Fruit fly (Drosophila melanogaster) whole organism, embryonic: ENCODE data around the gene unc-4.

Source experiments
- Asciz ChIP-seq: fragments of 200-800 bp; sonication (Bioruptor generic); optimal IDR thresholded peaks from 2 replicates; lab custom pipeline; 2017; ENCODE audit warnings: missing biosample characterization, mild to moderate bottlenecking, missing genetic modification characterization, missing genetic modification reagents
- Atf-2 ChIP-seq: fragments of 200-800 bp; sonication (Bioruptor generic); optimal IDR thresholded peaks from 2 replicates; lab custom pipeline; 2016; ENCODE audit warnings: missing biosample characterization, missing genetic modification characterization
- Blimp-1 ChIP-seq: fragments of 200-800 bp; sonication (Bioruptor generic); optimal IDR thresholded peaks from 3 replicates; lab custom pipeline; 2018; ENCODE audit warnings: missing biosample characterization, missing genetic modification characterization, mild to moderate bottlenecking, moderate library complexity, missing genetic modification reagents
- CG11093 ChIP-seq: fragments of 200-800 bp; sonication (Bioruptor generic); IDR thresholded peaks from 3 replicates; pipeline ENCODE4 v1.3.6; 2022; ENCODE audit warnings: missing biosample characterization, missing genetic modification characterization
- CG11247 ChIP-seq: fragments of 200-800 bp; sonication (Bioruptor generic); IDR thresholded peaks from 2 replicates; pipeline ENCODE4 v1.3.6; 2022; ENCODE audit warnings: missing biosample characterization, missing genetic modification characterization
- CG11398 ChIP-seq: fragments of 200-800 bp; sonication (Bioruptor generic); optimal IDR thresholded peaks from 2 replicates; lab custom pipeline; 2016; ENCODE audit warnings: missing biosample characterization, missing genetic modification characterization
- CG11695 ChIP-seq: fragments of 200-800 bp; sonication (Bioruptor generic); IDR thresholded peaks from 3 replicates; pipeline ENCODE4 v1.3.6; 2022; ENCODE audit warnings: missing biosample characterization, missing genetic modification characterization
- CG11696 ChIP-seq: fragments of 200-800 bp; sonication (Bioruptor generic); IDR thresholded peaks from 2 replicates; pipeline ENCODE4 v1.3.6; 2022; ENCODE audit warnings: missing biosample characterization, missing genetic modification characterization
- CG12104 ChIP-seq: fragments of 200-800 bp; sonication (Bioruptor generic); optimal IDR thresholded peaks from 3 replicates; lab custom pipeline; 2016; ENCODE audit warnings: missing biosample characterization, missing genetic modification characterization
- CG12769 ChIP-seq: fragments of 200-800 bp; sonication (Bioruptor generic); optimal IDR thresholded peaks from 2 replicates; lab custom pipeline; 2019; ENCODE audit warnings: missing biosample characterization, mild to moderate bottlenecking, missing genetic modification characterization, moderate library complexity
- CG14860 ChIP-seq: fragments of 200-800 bp; sonication (Bioruptor generic); IDR thresholded peaks from 3 replicates; pipeline ENCODE4 v1.3.6; 2022; ENCODE audit warnings: missing biosample characterization, missing genetic modification characterization; ENCODE audit not compliant: partially characterized antibody
- CG15696 ChIP-seq: fragments of 200-800 bp; sonication (Bioruptor generic); optimal IDR thresholded peaks from 2 replicates; lab custom pipeline; 2019; ENCODE audit warnings: missing biosample characterization, mild to moderate bottlenecking, missing genetic modification characterization, moderate library complexity
- CG1602 ChIP-seq: fragments of 200-800 bp; sonication (Bioruptor generic); optimal IDR thresholded peaks from 3 replicates; lab custom pipeline; 2016; ENCODE audit warnings: missing biosample characterization, missing genetic modification characterization
- CG18262 ChIP-seq: fragments of 200-800 bp; optimal IDR thresholded peaks from 3 replicates; lab custom pipeline; 2019; ENCODE audit warnings: missing biosample characterization, mild to moderate bottlenecking, missing genetic modification characterization, moderate library complexity
- CG18619 ChIP-seq: fragments of 200-800 bp; sonication (Bioruptor generic); optimal IDR thresholded peaks from 3 replicates; lab custom pipeline; 2017; ENCODE audit warnings: missing biosample characterization, mild to moderate bottlenecking, missing genetic modification characterization
- CG2875 ChIP-seq: fragments of 200-800 bp; sonication (Bioruptor generic); optimal IDR thresholded peaks from 2 replicates; lab custom pipeline; 2017; ENCODE audit warnings: missing biosample characterization, mild to moderate bottlenecking, missing genetic modification characterization, missing genetic modification reagents
- CG31441 ChIP-seq: fragments of 200-800 bp; sonication (Bioruptor generic); IDR thresholded peaks from 2 replicates; pipeline ENCODE4 v1.3.6; 2022; ENCODE audit warnings: missing biosample characterization, missing genetic modification characterization
- CG3726 ChIP-seq: fragments of 200-800 bp; sonication (Bioruptor generic); IDR thresholded peaks from 3 replicates; pipeline ENCODE4, ENCODE4 v1.3.6; 2022; ENCODE audit warnings: missing biosample characterization, missing genetic modification characterization
- CG3838 ChIP-seq: fragments of 200-800 bp; sonication (Bioruptor generic); optimal IDR thresholded peaks from 3 replicates; lab custom pipeline; 2016; ENCODE audit warnings: missing biosample characterization, missing genetic modification characterization
- CG42726 ChIP-seq: fragments of 200-800 bp; sonication (Bioruptor generic); IDR thresholded peaks from 2 replicates; pipeline ENCODE4 v1.3.6; 2022; ENCODE audit warnings: missing biosample characterization, missing genetic modification characterization; ENCODE audit not compliant: partially characterized antibody
- CG4617 ChIP-seq: fragments of 200-800 bp; sonication (Bioruptor generic); optimal IDR thresholded peaks from 3 replicates; lab custom pipeline; 2016; ENCODE audit warnings: missing biosample characterization, missing genetic modification characterization, borderline replicate concordance
- CG6813 ChIP-seq: fragments of 200-800 bp; sonication (Bioruptor generic); optimal IDR thresholded peaks from 2 replicates; lab custom pipeline; 2017; ENCODE audit warnings: missing biosample characterization, missing genetic modification characterization, mild to moderate bottlenecking, moderate library complexity, missing genetic modification reagents
- CG7372 ChIP-seq: fragments of 200-800 bp; sonication (Bioruptor generic); IDR thresholded peaks from 2 replicates; pipeline ENCODE4 v1.3.6; 2022; ENCODE audit warnings: missing biosample characterization, missing genetic modification characterization
- CG8089 ChIP-seq: fragments of 200-800 bp; sonication (Bioruptor generic); optimal IDR thresholded peaks from 3 replicates; lab custom pipeline; 2016; ENCODE audit warnings: missing biosample characterization, missing genetic modification characterization
- CG8944 ChIP-seq: fragments of 200-800 bp; sonication (Bioruptor generic); optimal IDR thresholded peaks from 3 replicates; lab custom pipeline; 2016; ENCODE audit warnings: missing biosample characterization, missing genetic modification characterization
- Drgx ChIP-seq: fragments of 200-800 bp; sonication (Bioruptor generic); IDR thresholded peaks from 2 replicates; pipeline ENCODE4 v1.3.6; 2022; ENCODE audit warnings: missing biosample characterization, missing genetic modification characterization
- HmgZ ChIP-seq: fragments of 200-800 bp; sonication (Bioruptor generic); optimal IDR thresholded peaks from 2 replicates; lab custom pipeline; 2018; ENCODE audit warnings: missing biosample characterization, mild to moderate bottlenecking, missing genetic modification characterization
- Lhr ChIP-seq: fragments of 200-800 bp; sonication (Bioruptor generic); optimal IDR thresholded peaks from 3 replicates; lab custom pipeline; 2017; ENCODE audit warnings: mild to moderate bottlenecking, missing biosample characterization, missing genetic modification reagents, missing genetic modification characterization
- NFAT ChIP-seq: fragments of 200-800 bp; sonication (Bioruptor generic); IDR thresholded peaks from 2 replicates; pipeline ENCODE4 v1.3.6; 2022; ENCODE audit warnings: missing biosample characterization, missing genetic modification characterization
- PHDP ChIP-seq: fragments of 200-800 bp; sonication (Bioruptor generic); optimal IDR thresholded peaks from 3 replicates; lab custom pipeline; 2018; ENCODE audit warnings: missing biosample characterization, mild to moderate bottlenecking, missing genetic modification characterization, moderate library complexity
- Six4 ChIP-seq: fragments of 200-800 bp; sonication (Bioruptor generic); optimal IDR thresholded peaks from 2 replicates; lab custom pipeline; 2016; ENCODE audit warnings: missing biosample characterization, missing genetic modification characterization
- TFAM ChIP-seq: fragments of 200-800 bp; sonication (Bioruptor generic); optimal IDR thresholded peaks from 2 replicates; lab custom pipeline; 2017; ENCODE audit warnings: missing biosample characterization, missing genetic modification characterization, inconsistent platforms
- YL-1 ChIP-seq: fragments of 200-800 bp; sonication (Bioruptor generic); optimal IDR thresholded peaks from 3 replicates; lab custom pipeline; 2017; ENCODE audit warnings: missing biosample characterization, mild to moderate bottlenecking, missing genetic modification characterization
- ara ChIP-seq: fragments of 200-800 bp; sonication (Bioruptor generic); IDR thresholded peaks from 2 replicates; pipeline ENCODE4 v1.3.6; 2022; ENCODE audit warnings: missing biosample characterization, missing genetic modification characterization
- ash1 ChIP-seq: fragments of 200-800 bp; sonication (Bioruptor generic); optimal IDR thresholded peaks from 2 replicates; lab custom pipeline; 2018; ENCODE audit warnings: missing biosample characterization, mild to moderate bottlenecking, missing genetic modification characterization
- dati ChIP-seq: fragments of 200-800 bp; sonication (Bioruptor generic); IDR thresholded peaks from 2 replicates; pipeline ENCODE4 v1.3.6; 2022; ENCODE audit warnings: missing biosample characterization, missing genetic modification characterization
- dmrt99B ChIP-seq: fragments of 200-800 bp; sonication (Bioruptor generic); optimal IDR thresholded peaks from 2 replicates; lab custom pipeline; 2018; ENCODE audit warnings: missing biosample characterization, mild to moderate bottlenecking, missing genetic modification characterization, moderate library complexity
- ken ChIP-seq: fragments of 200-800 bp; sonication (Bioruptor generic); IDR thresholded peaks from 3 replicates; pipeline ENCODE4 v1.3.6; 2022; ENCODE audit warnings: missing biosample characterization, missing genetic modification characterization
- knrl ChIP-seq: fragments of 200-800 bp; sonication (Bioruptor generic); IDR thresholded peaks from 3 replicates; pipeline ENCODE4 v1.3.6; 2022; ENCODE audit warnings: missing biosample characterization, missing genetic modification characterization; ENCODE audit not compliant: partially characterized antibody
- lilli ChIP-seq: fragments of 200-800 bp; sonication (Bioruptor generic); optimal IDR thresholded peaks from 3 replicates; lab custom pipeline; 2016; ENCODE audit warnings: missing biosample characterization, missing genetic modification characterization
- pb ChIP-seq: fragments of 200-800 bp; sonication (Bioruptor generic); optimal IDR thresholded peaks from 3 replicates; lab custom pipeline; 2016; ENCODE audit warnings: missing biosample characterization, missing genetic modification characterization
- peb ChIP-seq: fragments of 200-800 bp; sonication (Bioruptor generic); IDR thresholded peaks from 2 replicates; pipeline ENCODE4 v1.3.6; 2022; ENCODE audit warnings: missing biosample characterization, missing genetic modification characterization
- rib ChIP-seq: fragments of 200-800 bp; sonication (Bioruptor generic); IDR thresholded peaks from 2 replicates; pipeline ENCODE4 v1.3.6; 2022; ENCODE audit warnings: missing biosample characterization, missing genetic modification characterization
- slbo ChIP-seq: fragments of 200-800 bp; sonication (Bioruptor generic); IDR thresholded peaks from 2 replicates; pipeline ENCODE4 v1.3.6; 2022; ENCODE audit warnings: missing biosample characterization, missing genetic modification characterization
- slp2 ChIP-seq: fragments of 200-800 bp; sonication (Bioruptor generic); optimal IDR thresholded peaks from 2 replicates; lab custom pipeline; 2016; ENCODE audit warnings: missing biosample characterization, missing genetic modification characterization
- sob ChIP-seq: fragments of 200-800 bp; sonication (Bioruptor generic); IDR thresholded peaks from 2 replicates; pipeline ENCODE4 v1.3.6; 2022; ENCODE audit warnings: missing biosample characterization, missing genetic modification characterization
- stwl ChIP-seq: fragments of 200-800 bp; sonication (Bioruptor generic); optimal IDR thresholded peaks from 3 replicates; lab custom pipeline; 2018; ENCODE audit warnings: missing biosample characterization, mild to moderate bottlenecking, missing genetic modification characterization, moderate library complexity
- twi ChIP-seq: fragments of 200-800 bp; optimal IDR thresholded peaks from 2 replicates; lab custom pipeline; 2019; ENCODE audit warnings: missing biosample characterization, mild to moderate bottlenecking, missing genetic modification characterization, moderate library complexity
- vnd ChIP-seq: fragments of 200-800 bp; sonication (Bioruptor generic); IDR thresholded peaks from 3 replicates; pipeline ENCODE4 v1.3.6; 2022; ENCODE audit warnings: missing biosample characterization, missing genetic modification characterization; ENCODE audit not compliant: partially characterized antibody

Gene unc-4

dm6 chrX:17737812-17738473 lies 30.4 kb upstream of the unc-4 start (continued):
- no peak for TF ChIP-seq Drgx (GFP tag; lab: Robert Waterston, UW)
- TF ChIP-seq knrl (GFP tag; lab: Robert Waterston, UW), result peak; percentile 93
- TF ChIP-seq CG6813 (GFP tag; lab: Kevin White, UChicago), result peak; percentile 63
- no peak for TF ChIP-seq CG11398
- no peak for TF ChIP-seq CG3726 (GFP tag; lab: Robert Waterston, UW)
- peak; percentile 51 for TF ChIP-seq lilli (GFP tag; lab: Kevin White, UChicago)
- peak; percentile 75 for TF ChIP-seq CG31441 (GFP tag; lab: Robert Waterston, UW)
- no peak for TF ChIP-seq CG11093 (GFP tag; lab: Robert Waterston, UW)
- peak; percentile 25 for TF ChIP-seq HmgZ
- TF ChIP-seq Asciz (GFP tag; lab: Kevin White, UChicago), result peak; percentile 53
- TF ChIP-seq CG42726, result peak; percentile 93
- TF ChIP-seq pb (GFP tag; lab: Kevin White, UChicago), result peak; percentile 14
- TF ChIP-seq CG1602 (GFP tag; lab: Kevin White, UChicago), result peak; percentile 23
- TF ChIP-seq slp2 (GFP tag; lab: Kevin White, UChicago), result peak; percentile 8
- 0 out of 2 replicates have a peak, but pooled peaks have one; percentile 22 for TF ChIP-seq slbo
- TF ChIP-seq peb (GFP tag; lab: Robert Waterston, UW), result peak; percentile 11; the same call in 1 of the 2 replicates
- no peak for TF ChIP-seq YL-1 (GFP tag; lab: Kevin White, UChicago)
- no peak for TF ChIP-seq ken (GFP tag; lab: Robert Waterston, UW)
- peak; percentile 62 for TF ChIP-seq stwl (tag; lab: Kevin White, UChicago)
- TF ChIP-seq ash1, result peak; percentile 6
- TF ChIP-seq CG15696, result peak; percentile 40
- peak; percentile 72 for TF ChIP-seq dmrt99B
- peak; percentile 1 for TF ChIP-seq twi (tag; lab: Kevin White, UChicago)
- peak; percentile 67 for TF ChIP-seq PHDP (tag; lab: Kevin White, UChicago)
- peak; percentile 24 for TF ChIP-seq Atf-2
- TF ChIP-seq Lhr (GFP tag; lab: Kevin White, UChicago), result peak; percentile 13
- peak; percentile 27; the same call in 1 of the 2 replicates for TF ChIP-seq ara
- TF ChIP-seq CG4617, result no peak
- TF ChIP-seq CG11695 (GFP tag; lab: Robert Waterston, UW), result peak; percentile 75; the same call in 2 of the 3 replicates
- peak; percentile 89 for TF ChIP-seq CG14860 (GFP tag; lab: Robert Waterston, UW)
- TF ChIP-seq Blimp-1 (GFP tag; lab: Kevin White, UChicago), result peak; percentile 53
- peak; percentile 59 for TF ChIP-seq CG18619 (GFP tag; lab: Kevin White, UChicago)
- TF ChIP-seq CG8944, result no peak
- TF ChIP-seq CG12104 (GFP tag; lab: Kevin White, UChicago), result peak; percentile 52
- no peak for TF ChIP-seq dati
- TF ChIP-seq CG11696, result peak; percentile 97
- TF ChIP-seq CG18262 (tag; lab: Kevin White, UChicago), result peak; percentile 78
- no peak; the same call in 1 of the 2 replicates for TF ChIP-seq NFAT (GFP tag; lab: Robert Waterston, UW)
- peak; percentile 92 for TF ChIP-seq vnd
- TF ChIP-seq CG8089, result no peak
- TF ChIP-seq CG11247 (GFP tag; lab: Robert Waterston, UW), result 0 out of 2 replicates have a peak, but pooled peaks have one; percentile 35
- TF ChIP-seq TFAM, result no peak
- TF ChIP-seq rib, result no peak
- TF ChIP-seq CG7372, result no peak
- peak; percentile 36 for TF ChIP-seq CG12769 (tag; lab: Kevin White, UChicago)
- TF ChIP-seq sob, result peak; percentile 57
- peak; percentile 33 for TF ChIP-seq Six4 (GFP tag; lab: Kevin White, UChicago)
- TF ChIP-seq CG3838 (GFP tag; lab: Kevin White, UChicago), result no peak
- peak; percentile 37 for TF ChIP-seq CG2875 (GFP tag; lab: Kevin White, UChicago)
